Fruit fly (Drosophila melanogaster) whole organism, embryonic: ENCODE data around the gene CG5921.

ENCODE experiments used
- Abd-B ChIP-seq: fragments of 200-800 bp; sonication (Bioruptor generic); optimal IDR thresholded peaks from 2 replicates; lab custom pipeline; 2018; ENCODE audit warnings: missing biosample characterization, mild to moderate bottlenecking, missing genetic modification characterization, moderate library complexity
- Ada2b ChIP-seq: fragments of 200-800 bp; sonication (Bioruptor generic); IDR thresholded peaks from 2 replicates; pipeline ENCODE4 v1.3.6; 2022; ENCODE audit warnings: missing biosample characterization, missing genetic modification characterization
- Antp ChIP-seq: fragments of 200-800 bp; sonication (Bioruptor generic); optimal IDR thresholded peaks from 3 replicates; lab custom pipeline; 2016; ENCODE audit warnings: missing biosample characterization, missing genetic modification characterization
- Asciz ChIP-seq: fragments of 200-800 bp; sonication (Bioruptor generic); optimal IDR thresholded peaks from 2 replicates; lab custom pipeline; 2017; ENCODE audit warnings: missing biosample characterization, mild to moderate bottlenecking, missing genetic modification characterization, missing genetic modification reagents
- Atf-2 ChIP-seq: fragments of 200-800 bp; sonication (Bioruptor generic); optimal IDR thresholded peaks from 2 replicates; lab custom pipeline; 2016; ENCODE audit warnings: missing biosample characterization, missing genetic modification characterization
- CG10654 ChIP-seq: fragments of 200-800 bp; sonication (Bioruptor generic); optimal IDR thresholded peaks from 2 replicates; lab custom pipeline; 2016; ENCODE audit warnings: missing biosample characterization, missing genetic modification characterization
- CG10959 ChIP-seq: fragments of 200-800 bp; sonication (Bioruptor generic); IDR thresholded peaks from 2 replicates; pipeline ENCODE4 v1.3.6; 2022; ENCODE audit warnings: missing biosample characterization, missing genetic modification characterization
- CG16779 ChIP-seq: fragments of 200-800 bp; sonication (Bioruptor generic); IDR thresholded peaks from 2 replicates; pipeline ENCODE4 v1.3.6; 2022; ENCODE audit warnings: missing biosample characterization, missing genetic modification characterization
- CG2712 ChIP-seq: fragments of 200-800 bp; optimal IDR thresholded peaks from 3 replicates; lab custom pipeline; 2019; ENCODE audit warnings: missing biosample characterization, mild to moderate bottlenecking, missing genetic modification characterization, moderate library complexity
- CG30403 ChIP-seq: fragments of 200-800 bp; sonication (Bioruptor generic); optimal IDR thresholded peaks from 3 replicates; lab custom pipeline; 2016; ENCODE audit warnings: missing biosample characterization, missing genetic modification characterization
- CG31365 ChIP-seq: fragments of 200-800 bp; sonication (Bioruptor generic); optimal IDR thresholded peaks from 2 replicates; lab custom pipeline; 2018; ENCODE audit warnings: missing biosample characterization, mild to moderate bottlenecking, missing genetic modification characterization
- CG42726 ChIP-seq: fragments of 200-800 bp; sonication (Bioruptor generic); IDR thresholded peaks from 2 replicates; pipeline ENCODE4 v1.3.6; 2022; ENCODE audit warnings: missing biosample characterization, missing genetic modification characterization; ENCODE audit not compliant: partially characterized antibody
- CG4424 ChIP-seq: fragments of 200-800 bp; sonication (Bioruptor generic); optimal IDR thresholded peaks from 3 replicates; lab custom pipeline; 2016; ENCODE audit warnings: missing biosample characterization, missing genetic modification characterization
- CG4730 ChIP-seq: fragments of 200-800 bp; sonication (Bioruptor generic); IDR thresholded peaks from 2 replicates; pipeline ENCODE4 v1.3.6; 2022; ENCODE audit warnings: missing biosample characterization, missing genetic modification characterization
- CG4820 ChIP-seq: fragments of 200-800 bp; sonication (Bioruptor generic); optimal IDR thresholded peaks from 3 replicates; lab custom pipeline; 2016; ENCODE audit warnings: missing biosample characterization, missing genetic modification characterization
- CG5245 ChIP-seq: fragments of 200-800 bp; sonication (Bioruptor generic); optimal IDR thresholded peaks from 3 replicates; lab custom pipeline; 2016; ENCODE audit warnings: missing biosample characterization, missing genetic modification characterization
- CG6272 ChIP-seq: fragments of 200-800 bp; sonication (Bioruptor generic); IDR thresholded peaks from 2 replicates; pipeline ENCODE4 v1.3.6; 2022; ENCODE audit warnings: missing biosample characterization, missing genetic modification characterization
- CG7271 ChIP-seq: fragments of 200-800 bp; sonication (Bioruptor generic); optimal IDR thresholded peaks from 2 replicates; lab custom pipeline; 2018; ENCODE audit warnings: missing biosample characterization, mild to moderate bottlenecking, missing genetic modification characterization, moderate library complexity
- CG8089 ChIP-seq: fragments of 200-800 bp; sonication (Bioruptor generic); optimal IDR thresholded peaks from 3 replicates; lab custom pipeline; 2016; ENCODE audit warnings: missing biosample characterization, missing genetic modification characterization
- CG9609 ChIP-seq: fragments of 200-800 bp; sonication (Bioruptor generic); optimal IDR thresholded peaks from 3 replicates; lab custom pipeline; 2016; ENCODE audit warnings: missing biosample characterization, missing genetic modification characterization
- CG9727 ChIP-seq: fragments of 200-800 bp; sonication (Bioruptor generic); optimal IDR thresholded peaks from 3 replicates; lab custom pipeline; 2017; ENCODE audit warnings: missing biosample characterization, mild to moderate bottlenecking, missing genetic modification characterization
- CG9817 ChIP-seq: fragments of 200-800 bp; sonication (Bioruptor generic); optimal IDR thresholded peaks from 2 replicates; lab custom pipeline; 2018; ENCODE audit warnings: missing biosample characterization, mild to moderate bottlenecking, missing genetic modification characterization, moderate library complexity
- CG9876 ChIP-seq: fragments of 200-800 bp; sonication (Bioruptor generic); optimal IDR thresholded peaks from 2 replicates; lab custom pipeline; 2016; ENCODE audit warnings: missing biosample characterization, missing genetic modification characterization
- CG9932 ChIP-seq: fragments of 200-800 bp; sonication (Bioruptor generic); IDR thresholded peaks from 2 replicates; pipeline ENCODE4 v1.3.6; 2022; ENCODE audit warnings: missing biosample characterization, missing genetic modification characterization
- Camta ChIP-seq: fragments of 200-800 bp; sonication (Bioruptor generic); optimal IDR thresholded peaks from 2 replicates; lab custom pipeline; 2016; ENCODE audit warnings: missing biosample characterization, missing genetic modification characterization
- CoRest ChIP-seq: fragments of 200-800 bp; sonication (Bioruptor generic); optimal IDR thresholded peaks from 3 replicates; lab custom pipeline; 2018; ENCODE audit warnings: missing biosample characterization, mild to moderate bottlenecking, missing genetic modification characterization, moderate library complexity
- Dfd ChIP-seq, 2 experiments: fragments of >200 bp; optimal IDR thresholded peaks; 2 replicates each; lab custom pipeline; 2017; ENCODE audit warnings: missing biosample characterization in 2 of 2, missing genetic modification characterization in 2 of 2
- Elba2 ChIP-seq: fragments of 200-800 bp; sonication (Bioruptor generic); optimal IDR thresholded peaks from 3 replicates; lab custom pipeline; 2016; ENCODE audit warnings: missing biosample characterization, missing genetic modification characterization
- H15 ChIP-seq: fragments of 200-800 bp; sonication (Bioruptor generic); IDR thresholded peaks from 3 replicates; pipeline ENCODE4 v1.3.6; 2022; ENCODE audit warnings: missing biosample characterization, missing genetic modification characterization
- HmgZ ChIP-seq: fragments of 200-800 bp; sonication (Bioruptor generic); optimal IDR thresholded peaks from 2 replicates; lab custom pipeline; 2018; ENCODE audit warnings: missing biosample characterization, mild to moderate bottlenecking, missing genetic modification characterization
- Lhr ChIP-seq: fragments of 200-800 bp; sonication (Bioruptor generic); optimal IDR thresholded peaks from 3 replicates; lab custom pipeline; 2017; ENCODE audit warnings: mild to moderate bottlenecking, missing biosample characterization, missing genetic modification reagents, missing genetic modification characterization
- Mad ChIP-seq: fragments of 200-800 bp; sonication (Bioruptor generic); optimal IDR thresholded peaks from 2 replicates; lab custom pipeline; 2016; ENCODE audit warnings: missing biosample characterization, missing genetic modification characterization
- Mes4 ChIP-seq: fragments of 200-800 bp; sonication (Bioruptor generic); optimal IDR thresholded peaks from 2 replicates; lab custom pipeline; 2016; ENCODE audit warnings: missing biosample characterization, missing genetic modification characterization
- Nf-YB ChIP-seq: fragments of 200-800 bp; sonication (Bioruptor generic); optimal IDR thresholded peaks from 3 replicates; lab custom pipeline; 2019; ENCODE audit warnings: missing biosample characterization, mild to moderate bottlenecking, missing genetic modification characterization, moderate library complexity
- Pdp1 ChIP-seq, 2 experiments: fragments of 200-800 bp; sonication (Bioruptor generic); optimal IDR thresholded peaks; 3 replicates each; lab custom pipeline; 2016; ENCODE audit warnings: missing biosample characterization in 2 of 2, missing genetic modification characterization in 2 of 2, mild to moderate bottlenecking in 1 of 2, moderate library complexity in 1 of 2
- aop ChIP-seq: fragments of 200-800 bp; sonication (Bioruptor generic); IDR thresholded peaks from 2 replicates; pipeline ENCODE4 v1.3.6; 2022; ENCODE audit warnings: missing biosample characterization, missing genetic modification characterization
- ap ChIP-seq: fragments of 200-800 bp; sonication (Bioruptor generic); IDR thresholded peaks from 2 replicates; pipeline ENCODE4 v1.3.6; 2022; ENCODE audit warnings: missing biosample characterization, missing genetic modification characterization
- bab2 ChIP-seq: fragments of 200-800 bp; sonication (Bioruptor generic); optimal IDR thresholded peaks from 2 replicates; lab custom pipeline; 2016; ENCODE audit warnings: missing biosample characterization, missing genetic modification characterization
- bcd ChIP-seq: fragments of 200-800 bp; sonication (Bioruptor generic); optimal IDR thresholded peaks from 2 replicates; lab custom pipeline; 2017; ENCODE audit warnings: missing biosample characterization, mild to moderate bottlenecking, missing genetic modification characterization
- bsh ChIP-seq, 2 experiments: fragments of 200-800 bp; sonication (Bioruptor generic); optimal IDR thresholded peaks; 2 replicates each; lab custom pipeline; 2017 to 2018; ENCODE audit warnings: mild to moderate bottlenecking in 2 of 2, missing biosample characterization in 2 of 2, missing genetic modification characterization in 2 of 2, moderate library complexity in 1 of 2
- croc ChIP-seq: fragments of 200-800 bp; sonication (Bioruptor generic); conservative IDR thresholded peaks from 3 replicates; pipeline ENCODE4 v1.3.6; 2022; ENCODE audit warnings: missing biosample characterization, missing genetic modification characterization
- da ChIP-seq: fragments of 200-800 bp; sonication (Bioruptor generic); optimal IDR thresholded peaks from 2 replicates; lab custom pipeline; 2016; ENCODE audit warnings: missing biosample characterization, missing genetic modification characterization
- disco-r ChIP-seq: fragments of 200-800 bp; sonication (Bioruptor generic); optimal IDR thresholded peaks from 2 replicates; lab custom pipeline; 2016; ENCODE audit warnings: missing biosample characterization, missing genetic modification characterization
- dpn ChIP-seq, 2 experiments: fragments of 200-800 bp; sonication (Bioruptor generic); optimal IDR thresholded peaks; 3 replicates each; lab custom pipeline; 2016; ENCODE audit warnings: missing biosample characterization in 2 of 2, missing genetic modification characterization in 2 of 2
- hkb ChIP-seq, 2 experiments: fragments of 200-800 bp in 1 of 2; fragments of >200 bp in 1 of 2; sonication (Bioruptor generic) in 1 of 2; IDR thresholded peaks in 1 of 2; optimal IDR thresholded peaks in 1 of 2; 2 replicates each; pipeline versions ENCODE4 v1.3.6 to Lab custom; 2017 to 2022; ENCODE audit warnings: missing biosample characterization in 1 of 2, missing genetic modification characterization in 1 of 2
- knrl ChIP-seq: fragments of 200-800 bp; sonication (Bioruptor generic); IDR thresholded peaks from 3 replicates; pipeline ENCODE4 v1.3.6; 2022; ENCODE audit warnings: missing biosample characterization, missing genetic modification characterization; ENCODE audit not compliant: partially characterized antibody
- mirr ChIP-seq: fragments of 200-800 bp; sonication (Bioruptor generic); optimal IDR thresholded peaks from 3 replicates; lab custom pipeline; 2018; ENCODE audit warnings: missing biosample characterization, mild to moderate bottlenecking, missing genetic modification characterization
- onecut ChIP-seq: fragments of 200-800 bp; sonication (Bioruptor generic); IDR thresholded peaks from 2 replicates; pipeline ENCODE4 v1.3.6; 2022; ENCODE audit warnings: missing biosample characterization, missing genetic modification characterization
- pb ChIP-seq: fragments of 200-800 bp; sonication (Bioruptor generic); optimal IDR thresholded peaks from 3 replicates; lab custom pipeline; 2016; ENCODE audit warnings: missing biosample characterization, missing genetic modification characterization
- zen2 ChIP-seq: fragments of 200-800 bp; sonication (Bioruptor generic); IDR thresholded peaks from 3 replicates; pipeline ENCODE4 v1.3.6; 2022; ENCODE audit warnings: missing biosample characterization, missing genetic modification characterization; ENCODE audit not compliant: partially characterized antibody

CG5921 gene

dm6 chrX:6109872-6110271 lies 59.2 kb downstream of the CG5921 start (continued):
- TF ChIP-seq Atf-2 (GFP tag; lab: Kevin White, UChicago) (peak; percentile 16), zen2 (GFP tag; lab: Robert Waterston, UW) (no peak), Abd-B (GFP tag; lab: Kevin White, UChicago) (no peak), hkb (optimal IDR thresholded peaks at IDR 0.05; lab: Kevin White, UChicago) (no peak), hkb (GFP tag; IDR thresholded peaks at IDR 0.05; lab: Robert Waterston, UW) (no peak), Antp (GFP tag; lab: Kevin White, UChicago) (peak; percentile 45), dpn (GFP tag; optimal IDR thresholded peaks at IDR 0.05; lab: Kevin White, UChicago) (peak; percentile 22 to 43), bcd (GFP tag; lab: Kevin White, UChicago) (peak; percentile 48), ap (GFP tag; lab: Robert Waterston, UW) (peak; percentile 51; the same call in 1 of the 2 replicates), CG9876 (GFP tag; lab: Kevin White, UChicago) (peak; percentile 45), Elba2 (no peak), CG42726 (peak; percentile 77), Mes4 (GFP tag; lab: Kevin White, UChicago) (peak; percentile 5), Asciz (GFP tag; lab: Kevin White, UChicago) (no peak), CG6272 (GFP tag; lab: Robert Waterston, UW) (peak; percentile 69), Mad (GFP tag; lab: Kevin White, UChicago) (peak; percentile 27), Ada2b (GFP tag; lab: Robert Waterston, UW) (peak; percentile 31; the same call in 1 of the 2 replicates), CG9817 (tag; lab: Kevin White, UChicago) (peak; percentile 36), CG9932 (peak; percentile 58), CG2712 (tag; lab: Kevin White, UChicago) (peak; percentile 23), knrl (peak; percentile 60; the same call in 2 of the 3 replicates), CG7271 (no peak), Dfd (GFP tag; optimal IDR thresholded peaks at IDR 0.05; lab: Kevin White, UChicago) (no peak), CG16779 (GFP tag; lab: Robert Waterston, UW) (0 out of 2 replicates have a peak, but pooled peaks have one; percentile 12), CG10959 (GFP tag; lab: Robert Waterston, UW) (peak; percentile 54), CG31365 (tag; lab: Kevin White, UChicago) (peak; percentile 96), CoRest (tag; lab: Kevin White, UChicago) (peak; percentile 38), da (GFP tag; lab: Kevin White, UChicago) (peak; percentile 3), Nf-YB (GFP tag; lab: Kevin White, UChicago) (no peak), CG4820 (peak; percentile 34), croc (GFP tag; lab: Robert Waterston, UW) (peak; percentile 34; the same call in 2 of the 3 replicates), pb (peak; percentile 6), CG8089 (GFP tag; lab: Kevin White, UChicago) (peak; percentile 30), onecut (GFP tag; lab: Robert Waterston, UW) (peak; percentile 66), bsh (GFP tag; optimal IDR thresholded peaks at IDR 0.05; lab: Kevin White, UChicago) (no peak), bab2 (peak; percentile 7), CG4424 (GFP tag; lab: Kevin White, UChicago) (peak; percentile 50), Camta (peak; percentile 22), CG9727 (peak; percentile 17), CG30403 (GFP tag; lab: Kevin White, UChicago) (peak; percentile 22), Lhr (GFP tag; lab: Kevin White, UChicago) (peak; percentile 44), CG5245 (GFP tag; lab: Kevin White, UChicago) (peak; percentile 29), disco-r (GFP tag; lab: Kevin White, UChicago) (peak; percentile 13), CG4730 (GFP tag; lab: Robert Waterston, UW) (peak; percentile 45; the same call in 1 of the 2 replicates), HmgZ (tag; lab: Kevin White, UChicago) (peak; percentile 39), CG9609 (GFP tag; lab: Kevin White, UChicago) (peak; percentile 31), aop (GFP tag; lab: Robert Waterston, UW) (peak; percentile 51; the same call in 1 of the 2 replicates), Pdp1 (GFP tag; optimal IDR thresholded peaks at IDR 0.05; lab: Kevin White, UChicago) (peak in 1 of 2 experiments; percentile 40), H15 (peak; percentile 70; the same call in 2 of the 3 replicates), CG10654 (GFP tag; lab: Kevin White, UChicago) (peak; percentile 6), mirr (GFP tag; lab: Kevin White, UChicago) (no peak)
